Worm (Caenorhabditis elegans): Measurements from ENCODE around the gene srj-13.

srj-13 gene

ce11 chrV:7357132-7357531 lies 45.3 kb upstream of the srj-13 start, which contains the start of gene C03G6.6 (continued):
- TF ChIP-seq vab-7 (GFP tag; IDR thresholded peaks at IDR 0.05) (no peak), lim-7 (GFP tag; IDR thresholded peaks at IDR 0.05) (no peak)

DNA sequence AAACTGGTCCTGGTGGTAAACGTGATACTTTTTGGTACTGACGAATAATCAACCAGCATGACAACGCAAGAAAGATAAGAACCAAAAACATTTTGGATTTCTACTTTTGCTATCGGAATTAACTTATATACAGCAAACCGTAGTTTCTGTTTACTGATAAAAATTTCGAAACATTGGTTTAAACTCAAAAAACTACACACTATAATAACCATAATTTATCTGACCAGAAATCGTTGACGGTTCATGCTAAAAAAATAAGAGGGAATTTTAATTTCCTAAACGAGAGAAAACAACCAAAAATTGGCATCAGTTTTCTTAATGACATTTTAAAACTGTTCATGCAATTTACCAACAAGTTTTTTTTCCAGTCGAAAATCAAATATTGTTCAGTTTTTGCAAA lies 40.8 kb upstream of the srj-13 start, which contains the start of gene cyp-35A1:
TSS of gene cyp-35A1 (minus strand) at position 101 of the 400 bp plus-strand sequence.
- TF ChIP-seq pqm-1 (tag; optimal IDR thresholded peaks at IDR 0.05) (no peak), unc-39 (tag; optimal IDR thresholded peaks at IDR 0.05) (no peak), R02D3.7 (tag; optimal IDR thresholded peaks at IDR 0.05) (no peak), pha-4 (GFP tag; IDR thresholded peaks at IDR 0.05) (no peak), pha-4 (tag; optimal IDR thresholded peaks at IDR 0.05) (no peak), unc-130 (GFP tag; optimal IDR thresholded peaks at IDR 0.05) (no peak), daf-12 (tag; optimal IDR thresholded peaks at IDR 0.05) (no peak), aha-1 (tag) (no peak), egl-27 (tag; optimal IDR thresholded peaks at IDR 0.05) (no peak), nhr-237 (tag; optimal IDR thresholded peaks at IDR 0.05) (no peak), ZK546.5 (tag; optimal IDR thresholded peaks at IDR 0.05) (no peak), ztf-11 (tag; optimal IDR thresholded peaks at IDR 0.05) (no peak), spr-1 (tag; optimal IDR thresholded peaks at IDR 0.05) (no peak), lin-13 (GFP tag; optimal IDR thresholded peaks at IDR 0.05) (no peak), set-16 (GFP tag; IDR thresholded peaks at IDR 0.05) (no peak), zip-2 (tag; optimal IDR thresholded peaks at IDR 0.05) (no peak), nhr-41 (GFP tag; IDR thresholded peaks at IDR 0.05) (no peak), nhr-25 (tag; optimal IDR thresholded peaks at IDR 0.05; ENCODE audit: borderline replicate concordance, insufficient read depth) (no peak), mdt-29 (GFP tag; IDR thresholded peaks at IDR 0.05) (no peak)

- TF ChIP-seq duxl-1 (tag; optimal IDR thresholded peaks at IDR 0.05; ENCODE audit: poor library complexity) (no peak), snpc-4 (tag; optimal IDR thresholded peaks at IDR 0.05) (no peak), hlh-11 (tag; optimal IDR thresholded peaks at IDR 0.05) (peak; percentile 53), fkh-10 (GFP tag; optimal IDR thresholded peaks at IDR 0.05) (no peak), F26F4.8 (GFP tag; conservative IDR thresholded peaks at IDR 0.05) (no peak), nhr-28 (tag; optimal IDR thresholded peaks at IDR 0.05) (peak; percentile 71), unc-39 (tag; optimal IDR thresholded peaks at IDR 0.05) (no peak), zfp-2 (tag; optimal IDR thresholded peaks at IDR 0.05) (no peak), zfp-3 (GFP tag; conservative IDR thresholded peaks at IDR 0.05) (no peak), nhr-10 (tag; optimal IDR thresholded peaks at IDR 0.05) (no peak), nhr-6 (tag; optimal IDR thresholded peaks at IDR 0.05) (no peak), jun-1 (tag; optimal IDR thresholded peaks at IDR 0.05) (no peak), pqm-1 (tag; optimal IDR thresholded peaks at IDR 0.05) (peak; percentile 52), lim-7 (GFP tag; IDR thresholded peaks at IDR 0.05) (no peak), daf-16 (GFP tag; optimal IDR thresholded peaks at IDR 0.05) (no peak), daf-16 (tag; optimal IDR thresholded peaks at IDR 0.05) (peak; percentile 91), F44E2.7 (GFP tag; IDR thresholded peaks at IDR 0.05) (no peak), D1046.2 (GFP tag; IDR thresholded peaks at IDR 0.05) (no peak), dmd-6 (GFP tag; IDR thresholded peaks at IDR 0.05) (peak; percentile 57; the same call in 1 of the 2 replicates), hif-1 (tag; optimal IDR thresholded peaks at IDR 0.05) (no peak), egl-43 (GFP tag; IDR thresholded peaks at IDR 0.05) (no peak), lin-38 (GFP tag; IDR thresholded peaks at IDR 0.05) (no peak), rbr-2 (tag; optimal IDR thresholded peaks at IDR 0.05) (no peak)
These were observed 38.4 kb upstream of the srj-13 start, which contains the start of gene cyp-35A2 for ce11 chrV:7364059-7364458. Gene cyp-35A2, minus strand, starts transcription at chrV:7364182.

Data from whole organism, L4 larva.